Worm (Caenorhabditis elegans) whole organism, L2 larva: Measurements from ENCODE around the gene Y39B6A.42.

ENCODE experiments used
- R02D3.7 ChIP-seq: fragments of 150-350 bp; optimal IDR thresholded peaks from 2 replicates; lab custom pipeline; 2014; ENCODE audit warnings: missing biosample characterization, missing genetic modification characterization
- alr-1 ChIP-seq: fragments of 150-350 bp; optimal IDR thresholded peaks from 2 replicates; lab custom pipeline; 2014; ENCODE audit warnings: missing biosample characterization, missing genetic modification characterization
- ama-1 ChIP-seq: fragments of 150-350 bp; optimal IDR thresholded peaks from 2 replicates; lab custom pipeline; 2018; ENCODE audit warnings: inconsistent platforms
- elt-3 ChIP-seq: sonication (generic microtip); optimal IDR thresholded peaks from 2 replicates; lab custom pipeline; 2017; ENCODE audit warnings: missing biosample characterization, missing genetic modification characterization
- nhr-23 ChIP-seq: fragments of 150-350 bp; optimal IDR thresholded peaks from 2 replicates; lab custom pipeline; 2014; ENCODE audit warnings: missing biosample characterization, missing genetic modification reagents, missing genetic modification characterization
- skn-1 ChIP-seq: sonication (generic microtip); optimal IDR thresholded peaks from 2 replicates; lab custom pipeline; 2017; ENCODE audit warnings: missing biosample characterization, missing genetic modification characterization

DNA sequence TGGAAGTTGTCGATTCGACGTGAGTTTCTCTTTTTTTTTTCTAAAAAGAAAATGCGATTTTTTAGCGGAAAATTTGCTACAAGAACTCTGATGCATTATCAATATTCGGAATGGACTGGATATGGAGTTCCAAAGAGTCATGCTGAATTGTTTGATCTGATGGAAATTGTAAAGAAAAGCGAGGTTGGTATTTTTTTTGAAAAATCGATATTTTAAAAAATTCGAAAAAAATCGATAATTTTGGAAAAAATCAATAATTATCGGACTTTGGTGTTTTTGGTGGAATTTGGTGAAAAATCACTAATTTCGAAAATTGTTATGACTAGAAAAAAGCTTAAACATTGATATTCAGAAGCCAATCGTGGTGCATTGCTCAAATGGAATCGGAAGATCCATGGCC is 49.8 kb upstream of the Y39B6A.42 start:
- TF ChIP-seq nhr-23 = no peak
- no peak for TF ChIP-seq alr-1 (tag; lab: Kevin White, UChicago)
- TF ChIP-seq ama-1 (lab: Kevin White, UChicago) = no peak
- no peak for TF ChIP-seq R02D3.7 (tag; lab: Kevin White, UChicago)
- TF ChIP-seq skn-1 (tag; lab: Kevin White, UChicago) = no peak
- no peak for TF ChIP-seq elt-3 (tag; lab: Kevin White, UChicago)
